Worm (Caenorhabditis elegans) whole organism, L4/young adult: ENCODE results near the gene mrps-23.

Experiments
- dao-5 ChIP-seq: sonication (generic microtip); optimal IDR thresholded peaks from 2 replicates; lab custom pipeline; 2016; ENCODE audit warnings: missing genotype, missing genetic modification characterization, moderate library complexity, missing compliant biosample characterization
- him-1 ChIP-seq: sonication (generic microtip); optimal IDR thresholded peaks from 2 replicates; lab custom pipeline; 2016; ENCODE audit warnings: missing genotype, missing genetic modification reagents, missing genetic modification characterization, missing compliant biosample characterization

DNA sequence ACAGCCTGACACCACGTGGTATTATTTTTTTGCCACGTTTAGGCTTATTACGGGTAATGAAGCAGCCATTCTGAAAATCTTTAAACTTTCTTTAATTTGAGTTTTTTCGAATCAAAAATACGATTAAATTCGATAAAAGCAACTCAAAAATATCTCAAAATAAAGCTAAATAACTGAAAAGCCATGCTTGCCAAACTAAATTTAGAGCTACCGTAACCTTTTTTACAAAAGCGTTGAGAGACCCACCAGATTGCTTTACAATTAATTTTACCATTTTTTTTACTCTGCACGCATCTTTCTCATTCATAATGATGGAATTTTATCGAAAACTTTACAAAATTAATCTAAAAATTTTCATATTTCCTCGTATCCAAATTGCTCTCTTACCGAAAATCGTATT lies 35.4 kb downstream of the mrps-23 start:
- TF ChIP-seq him-1 (no peak), dao-5 (tag; lab: Kevin White, UChicago) (no peak)
